Fruit fly (Drosophila melanogaster) whole organism, embryonic: ENCODE results near the gene CG6023.
A peak's percentile ranks its signal among the peaks of the same experiment; 100 is the strongest.

Experiments
- Adf1 ChIP-seq: fragments of 200-800 bp; sonication (Bioruptor generic); IDR thresholded peaks from 2 replicates; pipeline ENCODE4 v1.3.6; 2022; ENCODE audit warnings: missing biosample characterization, missing genetic modification characterization
- Atf3 ChIP-seq: fragments of 200-800 bp; sonication (Bioruptor generic); optimal IDR thresholded peaks from 3 replicates; lab custom pipeline; 2016; ENCODE audit warnings: missing biosample characterization, missing genetic modification characterization
- B-H2 ChIP-seq: fragments of 200-800 bp; sonication (Bioruptor generic); optimal IDR thresholded peaks from 2 replicates; lab custom pipeline; 2018; ENCODE audit warnings: missing biosample characterization, mild to moderate bottlenecking, missing genetic modification characterization
- CG10209 ChIP-seq: fragments of 200-800 bp; sonication (Bioruptor generic); optimal IDR thresholded peaks from 3 replicates; lab custom pipeline; 2017; ENCODE audit warnings: missing biosample characterization, mild to moderate bottlenecking, missing genetic modification characterization, missing genetic modification reagents
- CG12659 ChIP-seq: fragments of 200-800 bp; sonication (Bioruptor generic); optimal IDR thresholded peaks from 3 replicates; lab custom pipeline; 2017; ENCODE audit warnings: mild to moderate bottlenecking, missing biosample characterization, missing genetic modification reagents, missing genetic modification characterization
- CG12744 ChIP-seq: fragments of 200-800 bp; sonication (Bioruptor generic); optimal IDR thresholded peaks from 2 replicates; lab custom pipeline; 2016; ENCODE audit warnings: missing biosample characterization, missing genetic modification characterization
- CG15514 ChIP-seq: fragments of 200-800 bp; sonication (Bioruptor generic); optimal IDR thresholded peaks from 3 replicates; lab custom pipeline; 2017; ENCODE audit warnings: missing biosample characterization, missing genetic modification characterization, mild to moderate bottlenecking, moderate library complexity, missing genetic modification reagents
- CG1602 ChIP-seq: fragments of 200-800 bp; sonication (Bioruptor generic); optimal IDR thresholded peaks from 3 replicates; lab custom pipeline; 2016; ENCODE audit warnings: missing biosample characterization, missing genetic modification characterization
- CG17361 ChIP-seq: fragments of 200-800 bp; sonication (Bioruptor generic); IDR thresholded peaks from 3 replicates; pipeline ENCODE4 v1.3.6; 2022; ENCODE audit warnings: missing biosample characterization, missing genetic modification characterization
- CG18011 ChIP-seq: fragments of 200-800 bp; sonication (Bioruptor generic); optimal IDR thresholded peaks from 2 replicates; lab custom pipeline; 2017; ENCODE audit warnings: missing biosample characterization, missing genetic modification characterization, mild to moderate bottlenecking, moderate library complexity, missing genotype
- CG30020 ChIP-seq: fragments of 200-800 bp; optimal IDR thresholded peaks from 2 replicates; lab custom pipeline; 2019; ENCODE audit warnings: missing biosample characterization, mild to moderate bottlenecking, missing genetic modification characterization, moderate library complexity
- CG33213 ChIP-seq: fragments of 200-800 bp; sonication (Bioruptor generic); optimal IDR thresholded peaks from 3 replicates; lab custom pipeline; 2016; ENCODE audit warnings: missing biosample characterization, missing genetic modification characterization
- CG34224 ChIP-seq: fragments of 200-800 bp; sonication (Bioruptor generic); IDR thresholded peaks from 3 replicates; pipeline ENCODE4 v1.3.6; 2022; ENCODE audit warnings: missing biosample characterization, missing genetic modification characterization; ENCODE audit not compliant: partially characterized antibody
- CG34422 ChIP-seq: fragments of 200-800 bp; sonication (Bioruptor generic); IDR thresholded peaks from 3 replicates; pipeline ENCODE4 v1.3.6; 2022; ENCODE audit warnings: missing biosample characterization, missing genetic modification characterization
- CG7963 ChIP-seq: fragments of 200-800 bp; sonication (Bioruptor generic); IDR thresholded peaks from 3 replicates; pipeline ENCODE4 v1.3.6; 2022; ENCODE audit warnings: missing biosample characterization, missing genetic modification characterization; ENCODE audit not compliant: partially characterized antibody
- CG8478 ChIP-seq: fragments of >200 bp; optimal IDR thresholded peaks from 2 replicates; lab custom pipeline; 2018
- CG9876 ChIP-seq: fragments of 200-800 bp; sonication (Bioruptor generic); optimal IDR thresholded peaks from 2 replicates; lab custom pipeline; 2016; ENCODE audit warnings: missing biosample characterization, missing genetic modification characterization
- CrebB ChIP-seq: fragments of 200-800 bp; sonication (Bioruptor generic); optimal IDR thresholded peaks from 3 replicates; lab custom pipeline; 2018; ENCODE audit warnings: missing biosample characterization, mild to moderate bottlenecking, missing genetic modification characterization
- D ChIP-seq, 2 experiments: fragments of 200-800 bp in 1 of 2; fragments of >200 bp in 1 of 2; sonication (Bioruptor generic) in 1 of 2; optimal IDR thresholded peaks; 2 replicates in 1 of 2; 3 replicates in 1 of 2; lab custom pipeline; 2017; ENCODE audit warnings: mild to moderate bottlenecking in 1 of 2, missing biosample characterization in 1 of 2, missing genetic modification characterization in 1 of 2, missing genetic modification reagents in 1 of 2
- Dad ChIP-seq: fragments of 200-800 bp; sonication (Bioruptor generic); optimal IDR thresholded peaks from 3 replicates; lab custom pipeline; 2016; ENCODE audit warnings: missing biosample characterization, missing genetic modification characterization
- Dll ChIP-seq: fragments of 200-800 bp; sonication (Bioruptor generic); IDR thresholded peaks from 4 replicates; pipeline ENCODE4 v1.3.6; 2022; ENCODE audit warnings: missing biosample characterization, missing genetic modification characterization; ENCODE audit not compliant: partially characterized antibody
- Ets65A ChIP-seq: fragments of 200-800 bp; sonication (Bioruptor generic); peaks from one replicate; lab custom pipeline; 2016; ENCODE audit warnings: missing biosample characterization, missing genetic modification characterization
- Ets97D ChIP-seq: fragments of 200-800 bp; sonication (Bioruptor generic); optimal IDR thresholded peaks from 3 replicates; lab custom pipeline; 2016; ENCODE audit warnings: missing biosample characterization, missing genetic modification characterization
- H2.0 ChIP-seq: fragments of 200-800 bp; sonication (Bioruptor generic); IDR thresholded peaks from 2 replicates; pipeline ENCODE4 v1.3.6; 2022; ENCODE audit warnings: missing biosample characterization, missing genetic modification characterization
- Myb ChIP-seq: fragments of 200-800 bp; sonication (Bioruptor generic); optimal IDR thresholded peaks from 2 replicates; lab custom pipeline; 2016; ENCODE audit warnings: missing biosample characterization, missing genetic modification characterization
- NC2α ChIP-seq: fragments of 200-800 bp; sonication (Bioruptor generic); optimal IDR thresholded peaks from 2 replicates; lab custom pipeline; 2016; ENCODE audit warnings: missing biosample characterization, missing genetic modification characterization
- Nf-YB ChIP-seq: fragments of 200-800 bp; sonication (Bioruptor generic); optimal IDR thresholded peaks from 3 replicates; lab custom pipeline; 2019; ENCODE audit warnings: missing biosample characterization, mild to moderate bottlenecking, missing genetic modification characterization, moderate library complexity
- Ravus ChIP-seq: fragments of 200-800 bp; sonication (Bioruptor generic); IDR thresholded peaks from 2 replicates; pipeline ENCODE4 v1.3.6; 2022; ENCODE audit warnings: missing biosample characterization, missing genetic modification characterization
- Sry-δ ChIP-seq: fragments of 200-800 bp; sonication (Bioruptor generic); optimal IDR thresholded peaks from 2 replicates; lab custom pipeline; 2016; ENCODE audit warnings: missing biosample characterization, missing genetic modification characterization
- Stat92E ChIP-seq, 3 experiments: fragments of >200 bp in 2 of 3; fragments of 200-800 bp in 1 of 3; sonication (Bioruptor generic) in 1 of 3; optimal IDR thresholded peaks; 2 replicates each; lab custom pipeline; 2017 to 2019; ENCODE audit warnings: missing biosample characterization in 3 of 3, missing genetic modification characterization in 3 of 3, mild to moderate bottlenecking in 1 of 3, moderate library complexity in 1 of 3
- abd-A ChIP-seq: fragments of 200-800 bp; sonication (Bioruptor generic); optimal IDR thresholded peaks from 3 replicates; lab custom pipeline; 2019; ENCODE audit warnings: missing biosample characterization, mild to moderate bottlenecking, missing genetic modification characterization, moderate library complexity
- bab2 ChIP-seq: fragments of 200-800 bp; sonication (Bioruptor generic); optimal IDR thresholded peaks from 2 replicates; lab custom pipeline; 2016; ENCODE audit warnings: missing biosample characterization, missing genetic modification characterization
- cg ChIP-seq: fragments of 200-800 bp; sonication (Bioruptor generic); optimal IDR thresholded peaks from 3 replicates; lab custom pipeline; 2019; ENCODE audit warnings: missing biosample characterization, mild to moderate bottlenecking, missing genetic modification characterization, moderate library complexity
- ci ChIP-seq: fragments of 200-800 bp; sonication (Bioruptor generic); IDR thresholded peaks from 3 replicates; pipeline ENCODE4 v1.3.6; 2022; ENCODE audit warnings: missing biosample characterization, missing genetic modification characterization
- dysf ChIP-seq: fragments of 200-800 bp; sonication (Bioruptor generic); IDR thresholded peaks from 3 replicates; pipeline ENCODE4 v1.3.6; 2022; ENCODE audit warnings: missing biosample characterization, missing genetic modification characterization
- en ChIP-seq: fragments of 200-800 bp; sonication (Bioruptor generic); optimal IDR thresholded peaks from 2 replicates; lab custom pipeline; 2016; ENCODE audit warnings: missing biosample characterization, missing genetic modification characterization
- gro ChIP-seq: fragments of 200-800 bp; sonication (Bioruptor generic); optimal IDR thresholded peaks from 2 replicates; lab custom pipeline; 2016; ENCODE audit warnings: missing biosample characterization, missing genetic modification characterization
- ham ChIP-seq: fragments of 200-800 bp; sonication (Bioruptor generic); IDR thresholded peaks from 2 replicates; pipeline ENCODE4 v1.3.6; 2022; ENCODE audit warnings: missing biosample characterization, missing genetic modification characterization
- ind ChIP-seq: fragments of 200-800 bp; sonication (Bioruptor generic); optimal IDR thresholded peaks from 3 replicates; lab custom pipeline; 2016; ENCODE audit warnings: missing biosample characterization, missing genetic modification characterization
- lab ChIP-seq: fragments of 200-800 bp; sonication (Bioruptor generic); optimal IDR thresholded peaks from 3 replicates; lab custom pipeline; 2017; ENCODE audit warnings: missing biosample characterization, missing genetic modification characterization, mild to moderate bottlenecking, moderate library complexity, missing genetic modification reagents
- lbe ChIP-seq: fragments of 200-800 bp; sonication (Bioruptor generic); optimal IDR thresholded peaks from 2 replicates; lab custom pipeline; 2016; ENCODE audit warnings: missing biosample characterization, mild to moderate bottlenecking, missing genetic modification characterization
- pros ChIP-seq: fragments of 200-800 bp; sonication (Bioruptor generic); optimal IDR thresholded peaks from 3 replicates; lab custom pipeline; 2019; ENCODE audit warnings: missing biosample characterization, mild to moderate bottlenecking, missing genetic modification characterization, moderate library complexity
- sisA ChIP-seq: fragments of 200-800 bp; sonication (Bioruptor generic); IDR thresholded peaks from 2 replicates; pipeline ENCODE4 v1.3.6; 2022; ENCODE audit warnings: missing biosample characterization, missing genetic modification characterization
- slp2 ChIP-seq: fragments of 200-800 bp; sonication (Bioruptor generic); optimal IDR thresholded peaks from 2 replicates; lab custom pipeline; 2016; ENCODE audit warnings: missing biosample characterization, missing genetic modification characterization
- so ChIP-seq: fragments of 200-800 bp; sonication (Bioruptor generic); IDR thresholded peaks from 3 replicates; pipeline ENCODE4 v1.3.6; 2022; ENCODE audit warnings: missing biosample characterization, missing genetic modification characterization
- sob ChIP-seq: fragments of 200-800 bp; sonication (Bioruptor generic); IDR thresholded peaks from 2 replicates; pipeline ENCODE4 v1.3.6; 2022; ENCODE audit warnings: missing biosample characterization, missing genetic modification characterization
- sqz ChIP-seq: fragments of 200-800 bp; sonication (Bioruptor generic); optimal IDR thresholded peaks from 3 replicates; lab custom pipeline; 2018; ENCODE audit warnings: missing biosample characterization, mild to moderate bottlenecking, missing genetic modification characterization
- tap ChIP-seq: fragments of 200-800 bp; optimal IDR thresholded peaks from 3 replicates; lab custom pipeline; 2019; ENCODE audit warnings: missing biosample characterization, mild to moderate bottlenecking, missing genetic modification characterization, moderate library complexity
- tio ChIP-seq: fragments of 200-800 bp; sonication (Bioruptor generic); optimal IDR thresholded peaks from 2 replicates; lab custom pipeline; 2017; ENCODE audit warnings: missing biosample characterization, missing genetic modification characterization, inconsistent platforms
- tx ChIP-seq: fragments of 200-800 bp; sonication (Bioruptor generic); optimal IDR thresholded peaks from 2 replicates; lab custom pipeline; 2016; ENCODE audit warnings: missing biosample characterization, missing genetic modification characterization
- wek ChIP-seq: fragments of 200-800 bp; sonication (Bioruptor generic); optimal IDR thresholded peaks from 3 replicates; lab custom pipeline; 2018; ENCODE audit warnings: missing biosample characterization, mild to moderate bottlenecking, missing genetic modification characterization, moderate library complexity
- wor ChIP-seq: fragments of 200-800 bp; sonication (Bioruptor generic); IDR thresholded peaks from 2 replicates; pipeline ENCODE4 v1.3.6; 2022; ENCODE audit warnings: missing biosample characterization, missing genetic modification characterization

CG6023 gene

dm6 chrX:18341014-18341413 is 20.0 kb upstream of the CG6023 start (continued):
- TF ChIP-seq wek (no peak), CG1602 (no peak), Nf-YB (GFP tag; lab: Kevin White, UChicago) (no peak), cg (GFP tag; lab: Kevin White, UChicago) (no peak), CG34422 (GFP tag; lab: Robert Waterston, UW) (no peak), en (no peak), CG17361 (GFP tag; lab: Robert Waterston, UW) (no peak), CG30020 (no peak), slp2 (no peak), ci (GFP tag; lab: Robert Waterston, UW) (peak; percentile 12; the same call in 1 of the 3 replicates), Ravus (GFP tag; lab: Robert Waterston, UW) (no peak), CG7963 (GFP tag; lab: Robert Waterston, UW) (no peak), B-H2 (GFP tag; lab: Kevin White, UChicago) (no peak), lbe (GFP tag; lab: Kevin White, UChicago) (no peak), dysf (0 out of 3 replicates have a peak, but pooled peaks have one; percentile 42), lab (GFP tag; lab: Kevin White, UChicago) (peak; percentile 53), Myb (GFP tag; lab: Kevin White, UChicago) (no peak), sisA (GFP tag; lab: Robert Waterston, UW) (no peak), abd-A (tag; lab: Kevin White, UChicago) (no peak), Dad (GFP tag; lab: Kevin White, UChicago) (no peak), CG10209 (GFP tag; lab: Kevin White, UChicago) (no peak), so (GFP tag; lab: Robert Waterston, UW) (no peak), Stat92E (GFP tag; optimal IDR thresholded peaks at IDR 0.05; lab: Kevin White, UChicago) (no peak), NC2α (no peak), CG18011 (no peak), sob (GFP tag; lab: Robert Waterston, UW) (peak; percentile 34; the same call in 1 of the 2 replicates), CG33213 (GFP tag; lab: Kevin White, UChicago) (no peak), wor (no peak), H2.0 (no peak), Ets97D (GFP tag; lab: Kevin White, UChicago) (no peak), CG12659 (GFP tag; lab: Kevin White, UChicago) (no peak), D (optimal IDR thresholded peaks at IDR 0.05; lab: Kevin White, UChicago) (no peak), D (GFP tag; optimal IDR thresholded peaks at IDR 0.05; lab: Kevin White, UChicago) (no peak), sqz (GFP tag; lab: Kevin White, UChicago) (no peak), CG9876 (no peak), Adf1 (GFP tag; lab: Robert Waterston, UW) (no peak), ham (GFP tag; lab: Robert Waterston, UW) (no peak), tx (GFP tag; lab: Kevin White, UChicago) (no peak), CG8478 (lab: Kevin White, UChicago) (no peak), CrebB (tag; lab: Kevin White, UChicago) (no peak), Ets65A (GFP tag; lab: Kevin White, UChicago) (peak; percentile 46), CG15514 (GFP tag; lab: Kevin White, UChicago) (no peak), Sry-δ (GFP tag; lab: Kevin White, UChicago) (no peak), ind (GFP tag; lab: Kevin White, UChicago) (no peak), CG34224 (GFP tag; lab: Robert Waterston, UW) (no peak), gro (GFP tag; lab: Kevin White, UChicago) (no peak), tap (tag; lab: Kevin White, UChicago) (no peak), Atf3 (GFP tag; lab: Kevin White, UChicago) (no peak), CG12744 (GFP tag; lab: Kevin White, UChicago) (no peak), Dll (no peak), tio (no peak), pros (GFP tag; lab: Kevin White, UChicago) (no peak), bab2 (GFP tag; lab: Kevin White, UChicago) (peak; percentile 1)
